Fruit fly (Drosophila melanogaster) whole organism, adult: ENCODE results near the gene Gr33a.

Source experiments
- CG11617 ChIP-seq: fragments of 200-800 bp; sonication (Bioruptor generic); optimal IDR thresholded peaks from 2 replicates; lab custom pipeline; 2017; ENCODE audit warnings: mild to moderate bottlenecking, missing biosample characterization, missing genetic modification reagents, missing genetic modification characterization
- CG12768 ChIP-seq: fragments of 200-800 bp; sonication (Bioruptor generic); optimal IDR thresholded peaks from 2 replicates; lab custom pipeline; 2017; ENCODE audit warnings: missing biosample characterization, missing genetic modification characterization, mild to moderate bottlenecking, moderate library complexity, missing genetic modification reagents
- CG14711 ChIP-seq: fragments of 200-800 bp; sonication (Bioruptor generic); optimal IDR thresholded peaks from 2 replicates; lab custom pipeline; 2018; ENCODE audit warnings: missing biosample characterization, mild to moderate bottlenecking, missing genetic modification characterization, moderate library complexity
- CG1620 ChIP-seq: fragments of 200-800 bp; sonication (Bioruptor generic); optimal IDR thresholded peaks from 2 replicates; lab custom pipeline; 2016; ENCODE audit warnings: missing biosample characterization, missing genetic modification characterization
- CG7045 ChIP-seq: fragments of 200-800 bp; sonication (Bioruptor generic); optimal IDR thresholded peaks from 2 replicates; lab custom pipeline; 2017; ENCODE audit warnings: missing biosample characterization, mild to moderate bottlenecking, missing genetic modification characterization
- Clk ChIP-seq: fragments of 200-800 bp; sonication (Bioruptor generic); optimal IDR thresholded peaks from 2 replicates; lab custom pipeline; 2017; ENCODE audit warnings: missing biosample characterization, missing genetic modification characterization
- Hr96 ChIP-seq: fragments of 200-800 bp; sonication (Bioruptor generic); optimal IDR thresholded peaks from 2 replicates; lab custom pipeline; 2016; ENCODE audit warnings: missing biosample characterization, missing genetic modification characterization
- Mnt ChIP-seq: fragments of 200-800 bp; sonication (Bioruptor generic); optimal IDR thresholded peaks from 2 replicates; lab custom pipeline; 2016; ENCODE audit warnings: missing biosample characterization, mild to moderate bottlenecking, missing genetic modification characterization
- bab1 ChIP-seq: fragments of 200-800 bp; sonication (Bioruptor generic); optimal IDR thresholded peaks from 3 replicates; lab custom pipeline; 2019; ENCODE audit warnings: missing biosample characterization, mild to moderate bottlenecking, missing genetic modification characterization, moderate library complexity
- cnc ChIP-seq, 2 experiments: fragments of >200 bp; optimal IDR thresholded peaks; 2 replicates each; lab custom pipeline; 2017
- kay ChIP-seq: fragments of 200-800 bp; sonication (Bioruptor generic); peaks from one replicate; lab custom pipeline; 2016; ENCODE audit warnings: missing biosample characterization, missing genetic modification characterization, borderline replicate concordance
- ovo ChIP-seq: fragments of 200-800 bp; sonication (Bioruptor generic); optimal IDR thresholded peaks from 2 replicates; lab custom pipeline; 2016; ENCODE audit warnings: missing biosample characterization, missing genetic modification characterization
- tj ChIP-seq: fragments of 200-800 bp; sonication (Bioruptor generic); optimal IDR thresholded peaks from 3 replicates; lab custom pipeline; 2017; ENCODE audit warnings: missing biosample characterization, mild to moderate bottlenecking, missing genetic modification characterization, moderate library complexity
- toe ChIP-seq: fragments of 200-800 bp; sonication (Bioruptor generic); optimal IDR thresholded peaks from 2 replicates; lab custom pipeline; 2016; ENCODE audit warnings: missing biosample characterization, missing genetic modification characterization

DNA sequence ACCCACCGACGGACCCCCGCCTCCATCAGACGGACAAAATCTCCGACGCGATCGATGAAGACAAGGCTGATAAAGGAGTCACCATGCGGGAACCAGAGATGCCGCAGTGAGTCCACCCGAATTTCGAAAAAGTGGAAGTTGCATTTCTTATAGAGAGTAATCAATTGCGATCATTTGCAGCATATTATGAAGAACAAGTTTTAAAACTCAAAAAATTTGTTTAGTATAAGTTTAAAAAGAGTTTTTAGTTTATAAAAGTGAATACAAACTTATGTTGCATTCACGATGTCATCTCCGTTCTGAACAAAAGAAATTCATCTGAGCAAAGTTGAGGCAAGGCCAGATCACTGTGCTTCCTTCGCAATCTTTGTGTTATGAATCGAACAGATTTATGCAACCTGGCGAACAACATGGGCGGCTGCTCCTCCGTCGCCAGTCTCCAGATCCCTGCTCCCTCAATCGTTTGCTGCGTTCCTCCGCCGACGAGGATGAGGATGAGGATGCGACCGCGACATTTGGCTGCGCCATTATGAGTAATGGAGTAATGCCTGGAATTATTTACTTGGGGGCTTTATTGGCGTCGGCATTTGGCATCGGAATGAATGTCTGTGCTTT, 24.8 kb upstream of the Gr33a start:
- TF ChIP-seq CG7045 (GFP tag; lab: Kevin White, UChicago), result no peak
- TF ChIP-seq kay (GFP tag; lab: Kevin White, UChicago), result no peak
- TF ChIP-seq ovo (GFP tag; lab: Kevin White, UChicago), result no peak
- TF ChIP-seq CG11617 (GFP tag; lab: Kevin White, UChicago), result no peak
- TF ChIP-seq Mnt, result no peak
- TF ChIP-seq cnc (optimal IDR thresholded peaks at IDR 0.05; lab: Kevin White, UChicago), result no peak
- no peak for TF ChIP-seq CG12768 (GFP tag; lab: Kevin White, UChicago)
- no peak for TF ChIP-seq Clk (GFP tag; lab: Kevin White, UChicago)
- TF ChIP-seq bab1 (GFP tag; lab: Kevin White, UChicago), result no peak
- no peak for TF ChIP-seq tj (GFP tag; lab: Kevin White, UChicago)
- TF ChIP-seq CG1620, result no peak
- no peak for TF ChIP-seq Hr96 (GFP tag; lab: Kevin White, UChicago)
- no peak for TF ChIP-seq CG14711 (tag; lab: Kevin White, UChicago)
- no peak for TF ChIP-seq toe (GFP tag; lab: Kevin White, UChicago)
